Fruit fly (Drosophila melanogaster): ENCODE data around the gene CG7384.

dm6 chr2L:10458979-10459378 is 51.3 kb downstream of the CG7384 start:
- TF ChIP-seq pan (optimal IDR thresholded peaks at IDR 0.05) (no peak), usp (GFP tag; optimal IDR thresholded peaks at IDR 0.05) (no peak), CG8478 (optimal IDR thresholded peaks at IDR 0.05) (no peak), psq (optimal IDR thresholded peaks at IDR 0.05) (no peak), EcR (GFP tag; optimal IDR thresholded peaks at IDR 0.05) (no peak), Dll (optimal IDR thresholded peaks at IDR 0.05) (no peak)
